Fruit fly (Drosophila melanogaster): ENCODE data around the gene CG32512.

Gene CG32512

DNA sequence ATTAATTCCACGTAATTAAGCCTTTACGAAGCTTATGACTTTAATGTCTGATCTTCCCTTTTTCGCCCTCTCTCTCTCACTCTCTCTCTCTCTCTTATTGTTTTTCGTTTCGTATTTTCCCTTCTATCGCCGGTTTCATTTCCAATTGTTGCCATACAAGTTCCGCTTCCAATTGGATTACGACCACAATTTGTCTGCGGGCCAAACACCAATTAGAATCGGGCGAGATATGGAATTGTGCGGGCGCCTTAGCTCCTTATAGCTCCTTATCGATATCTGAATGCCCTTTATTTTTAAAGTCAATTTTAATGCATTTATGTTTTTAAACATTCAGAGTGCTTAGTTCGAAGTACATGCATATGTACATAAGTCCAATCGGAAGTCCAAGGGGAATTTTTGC lies 10.6 kb downstream of the CG32512 start:
- TF ChIP-seq CG15514 (GFP tag; optimal IDR thresholded peaks at IDR 0.05), result no peak
- no peak for TF ChIP-seq CG11398 (GFP tag; optimal IDR thresholded peaks at IDR 0.05)
- TF ChIP-seq insv (GFP tag; optimal IDR thresholded peaks at IDR 0.05), result peak; percentile 77 to 96
- no peak for TF ChIP-seq CG2678 (tag; optimal IDR thresholded peaks at IDR 0.05)
- peak; percentile 87 for TF ChIP-seq Elba2 (GFP tag; optimal IDR thresholded peaks at IDR 0.05)
- TF ChIP-seq Nf-YB (GFP tag; optimal IDR thresholded peaks at IDR 0.05), result peak; percentile 51
- TF ChIP-seq Sry-δ (GFP tag; optimal IDR thresholded peaks at IDR 0.05), result no peak
- no peak for TF ChIP-seq Hey (tag; optimal IDR thresholded peaks at IDR 0.05)
- no peak for TF ChIP-seq gsb-n (tag; optimal IDR thresholded peaks at IDR 0.05)
- no peak for TF ChIP-seq Xrp1 (GFP tag; IDR thresholded peaks at IDR 0.05)
- TF ChIP-seq D19A (tag; optimal IDR thresholded peaks at IDR 0.05), result peak; percentile 63
- TF ChIP-seq CHES-1-like (GFP tag; optimal IDR thresholded peaks at IDR 0.05), result no peak
- TF ChIP-seq Nf-YC (tag; optimal IDR thresholded peaks at IDR 0.05), result peak; percentile 39
- no peak for TF ChIP-seq sc (optimal IDR thresholded peaks at IDR 0.05)
- TF ChIP-seq sc (GFP tag; optimal IDR thresholded peaks at IDR 0.05), result no peak
- no peak for TF ChIP-seq CG4282 (GFP tag; optimal IDR thresholded peaks at IDR 0.05)
- TF ChIP-seq al (GFP tag; IDR thresholded peaks at IDR 0.05), result no peak
- TF ChIP-seq Abd-B (GFP tag; optimal IDR thresholded peaks at IDR 0.05), result no peak
- no peak for TF ChIP-seq CG32767 (GFP tag; IDR thresholded peaks at IDR 0.05)
- no peak for TF ChIP-seq vfl (GFP tag; optimal IDR thresholded peaks at IDR 0.05)
- no peak for TF ChIP-seq gfzf (GFP tag; optimal IDR thresholded peaks at IDR 0.05)
- no peak for TF ChIP-seq ftz-f1 (GFP tag; optimal IDR thresholded peaks at IDR 0.05)
- no peak for TF ChIP-seq Ssrp (tag; optimal IDR thresholded peaks at IDR 0.05)
- peak; percentile 24 for TF ChIP-seq pfk (GFP tag; optimal IDR thresholded peaks at IDR 0.05)
- TF ChIP-seq NK7.1 (GFP tag; optimal IDR thresholded peaks at IDR 0.05), result no peak
- no peak for TF ChIP-seq gce (GFP tag; IDR thresholded peaks at IDR 0.05)
- TF ChIP-seq fd64A (GFP tag; optimal IDR thresholded peaks at IDR 0.05), result no peak
- TF ChIP-seq Trl (optimal IDR thresholded peaks at IDR 0.05), result peak; percentile 20 to 28
- no peak for TF ChIP-seq Trl (GFP tag; optimal IDR thresholded peaks at IDR 0.05)
- TF ChIP-seq CG6272 (GFP tag; IDR thresholded peaks at IDR 0.05), result no peak
- no peak for TF ChIP-seq CG15479 (GFP tag; optimal IDR thresholded peaks at IDR 0.05)
- no peak for TF ChIP-seq Lim3 (GFP tag; IDR thresholded peaks at IDR 0.05)
- TF ChIP-seq CG15011 (GFP tag; optimal IDR thresholded peaks at IDR 0.05), result no peak
- TF ChIP-seq CG2875 (GFP tag; optimal IDR thresholded peaks at IDR 0.05), result no peak
- TF ChIP-seq CG13287 (GFP tag; IDR thresholded peaks at IDR 0.05; ENCODE audit: partially characterized antibody), result no peak
- TF ChIP-seq prd (optimal IDR thresholded peaks at IDR 0.05), result no peak
- no peak for TF ChIP-seq prd (GFP tag; IDR thresholded peaks at IDR 0.05)
- TF ChIP-seq gcm (GFP tag; optimal IDR thresholded peaks at IDR 0.05), result peak; percentile 64
- TF ChIP-seq dmrt11E (tag; optimal IDR thresholded peaks at IDR 0.05), result no peak
- no peak for TF ChIP-seq her (GFP tag; optimal IDR thresholded peaks at IDR 0.05)
- TF ChIP-seq Kr (GFP tag; optimal IDR thresholded peaks at IDR 0.05), result no peak

DNA sequence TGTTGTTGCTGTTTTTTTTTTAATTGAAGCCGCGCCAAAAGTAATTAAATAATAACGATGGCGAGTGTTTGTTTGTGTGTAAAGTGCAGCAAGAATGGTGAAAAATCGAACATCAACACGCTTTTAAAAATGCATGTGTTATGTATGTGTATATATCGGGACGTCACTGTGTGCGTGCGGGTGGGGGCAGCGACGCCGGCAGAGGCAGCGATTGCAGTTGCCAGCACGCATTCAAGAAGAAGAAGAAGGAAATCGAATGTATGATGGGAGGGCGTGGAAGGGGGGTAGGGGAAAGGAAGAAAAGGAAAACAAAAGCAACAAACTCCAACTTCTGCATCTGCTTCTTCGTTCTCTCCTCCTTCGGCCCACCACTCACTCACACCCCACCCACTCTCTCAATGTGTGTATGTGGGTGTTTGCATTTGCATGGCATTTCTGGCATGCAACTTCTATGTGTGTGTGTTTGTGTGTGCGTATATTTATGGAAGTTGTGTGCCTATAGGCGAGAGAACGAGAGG lies 12.3 kb downstream of the CG32512 start:
- TF ChIP-seq kni (GFP tag; optimal IDR thresholded peaks at IDR 0.05) (peak; percentile 15), Max (GFP tag; optimal IDR thresholded peaks at IDR 0.05) (no peak), Mes4 (GFP tag; optimal IDR thresholded peaks at IDR 0.05) (no peak), ken (GFP tag; IDR thresholded peaks at IDR 0.05) (0 out of 3 replicates have a peak, but pooled peaks have one; percentile 28), pb (GFP tag; optimal IDR thresholded peaks at IDR 0.05) (no peak), Drgx (GFP tag; IDR thresholded peaks at IDR 0.05) (peak; percentile 44; the same call in 1 of the 2 replicates), sens (GFP tag) (peak; percentile 53), z (GFP tag; IDR thresholded peaks at IDR 0.05) (0 out of 3 replicates have a peak, but pooled peaks have one; percentile 15), HLHmδ (GFP tag; optimal IDR thresholded peaks at IDR 0.05) (peak; percentile 16), rib (GFP tag; IDR thresholded peaks at IDR 0.05) (peak; percentile 20; the same call in 1 of the 2 replicates), tup (GFP tag; optimal IDR thresholded peaks at IDR 0.05) (no peak), Ptx1 (GFP tag; IDR thresholded peaks at IDR 0.05) (no peak), NK7.1 (GFP tag; optimal IDR thresholded peaks at IDR 0.05) (no peak), crol (GFP tag; IDR thresholded peaks at IDR 0.05) (peak; percentile 93), CG15269 (tag; optimal IDR thresholded peaks at IDR 0.05) (no peak)

All from whole organism, embryonic.